Fruit fly (Drosophila melanogaster) whole organism, prepupa: ENCODE results near the gene CG11695.

Source experiments
- Blimp-1 ChIP-seq: fragments of 200-800 bp; sonication (Bioruptor generic); optimal IDR thresholded peaks from 3 replicates; lab custom pipeline; 2017; ENCODE audit warnings: missing biosample characterization, missing genetic modification characterization, mild to moderate bottlenecking, moderate library complexity, missing genetic modification reagents
- CG10631 ChIP-seq: fragments of 200-800 bp; sonication (Bioruptor generic); optimal IDR thresholded peaks from 2 replicates; lab custom pipeline; 2016; ENCODE audit warnings: missing biosample characterization, missing genetic modification characterization
- CG10669 ChIP-seq: fragments of 200-800 bp; sonication (Bioruptor generic); optimal IDR thresholded peaks from 3 replicates; lab custom pipeline; 2018; ENCODE audit warnings: missing biosample characterization, mild to moderate bottlenecking, missing genetic modification characterization, moderate library complexity
- CG11294 ChIP-seq: fragments of 200-800 bp; sonication (Bioruptor generic); IDR thresholded peaks from 2 replicates; pipeline ENCODE4 v1.3.6; 2022; ENCODE audit warnings: missing biosample characterization, missing genetic modification characterization
- CG11762 ChIP-seq: fragments of 200-800 bp; sonication (Bioruptor generic); optimal IDR thresholded peaks from 3 replicates; lab custom pipeline; 2016; ENCODE audit warnings: missing biosample characterization, missing genetic modification characterization; ENCODE audit not compliant: insufficient read depth
- CG11902 ChIP-seq: fragments of 200-800 bp; sonication (Bioruptor generic); optimal IDR thresholded peaks from 3 replicates; lab custom pipeline; 2016; ENCODE audit warnings: missing biosample characterization, missing genetic modification characterization
- CG15336 ChIP-seq: fragments of 200-800 bp; sonication (Bioruptor generic); IDR thresholded peaks from 2 replicates; pipeline ENCODE4 v1.3.6; 2022; ENCODE audit warnings: missing biosample characterization, missing genetic modification characterization
- CG1621 ChIP-seq: fragments of 200-800 bp; sonication (Bioruptor generic); optimal IDR thresholded peaks from 3 replicates; lab custom pipeline; 2018; ENCODE audit warnings: missing biosample characterization, mild to moderate bottlenecking, missing genetic modification characterization
- CG3032 ChIP-seq: fragments of 200-800 bp; optimal IDR thresholded peaks from 2 replicates; lab custom pipeline; 2019; ENCODE audit warnings: missing biosample characterization, mild to moderate bottlenecking, missing genetic modification characterization, moderate library complexity
- CG31627 ChIP-seq: fragments of 200-800 bp; sonication (Bioruptor generic); optimal IDR thresholded peaks from 3 replicates; lab custom pipeline; 2016; ENCODE audit warnings: missing biosample characterization, missing genetic modification characterization
- CG32006 ChIP-seq: fragments of 200-800 bp; sonication (Bioruptor generic); optimal IDR thresholded peaks from 3 replicates; lab custom pipeline; 2017; ENCODE audit warnings: missing biosample characterization, mild to moderate bottlenecking, missing genetic modification characterization
- CG34406 ChIP-seq: fragments of 200-800 bp; sonication (Bioruptor generic); optimal IDR thresholded peaks from 3 replicates; lab custom pipeline; 2016; ENCODE audit warnings: missing biosample characterization, missing genetic modification characterization
- CG3919 ChIP-seq: fragments of 200-800 bp; sonication (Bioruptor generic); optimal IDR thresholded peaks from 3 replicates; lab custom pipeline; 2016; ENCODE audit warnings: missing biosample characterization, missing genetic modification characterization
- CG4318 ChIP-seq: fragments of 200-800 bp; sonication (Bioruptor generic); optimal IDR thresholded peaks from 3 replicates; lab custom pipeline; 2017; ENCODE audit warnings: missing biosample characterization, mild to moderate bottlenecking, missing genetic modification characterization
- CG6163 ChIP-seq: fragments of 200-800 bp; sonication (Bioruptor generic); IDR thresholded peaks from 3 replicates; pipeline ENCODE4 v1.3.6; 2022; ENCODE audit warnings: missing biosample characterization, missing genetic modification characterization
- CG6276 ChIP-seq: fragments of 200-800 bp; sonication (Bioruptor generic); optimal IDR thresholded peaks from 2 replicates; lab custom pipeline; 2017; ENCODE audit warnings: missing biosample characterization, mild to moderate bottlenecking, missing genetic modification characterization
- CG6792 ChIP-seq: fragments of 200-800 bp; sonication (Bioruptor generic); optimal IDR thresholded peaks from 3 replicates; lab custom pipeline; 2016; ENCODE audit warnings: missing biosample characterization, missing genetic modification characterization
- CG6808 ChIP-seq: fragments of 200-800 bp; sonication (Bioruptor generic); optimal IDR thresholded peaks from 3 replicates; lab custom pipeline; 2017; ENCODE audit warnings: missing biosample characterization, missing genetic modification characterization, mild to moderate bottlenecking, moderate library complexity, missing genetic modification reagents
- CG6854 ChIP-seq: fragments of 200-800 bp; sonication (Bioruptor generic); optimal IDR thresholded peaks from 2 replicates; lab custom pipeline; 2017; ENCODE audit warnings: missing biosample characterization, mild to moderate bottlenecking, missing genetic modification characterization
- CG7368 ChIP-seq: fragments of 200-800 bp; sonication (Bioruptor generic); optimal IDR thresholded peaks from 3 replicates; lab custom pipeline; 2016; ENCODE audit warnings: missing biosample characterization, missing genetic modification characterization
- CG8119 ChIP-seq: fragments of 200-800 bp; sonication (Bioruptor generic); IDR thresholded peaks from 3 replicates; pipeline ENCODE4 v1.3.6; 2022; ENCODE audit warnings: missing biosample characterization, missing genetic modification characterization
- CG9139 ChIP-seq: fragments of 200-800 bp; sonication (Bioruptor generic); optimal IDR thresholded peaks from 3 replicates; lab custom pipeline; 2017; ENCODE audit warnings: missing biosample characterization, mild to moderate bottlenecking, missing genetic modification characterization
- Eip75B ChIP-seq: fragments of 200-800 bp; sonication (Bioruptor generic); optimal IDR thresholded peaks from 3 replicates; lab custom pipeline; 2016; ENCODE audit warnings: missing biosample characterization, missing genetic modification characterization
- Eip78C ChIP-seq: fragments of 200-800 bp; sonication (Bioruptor generic); peaks from one replicate; lab custom pipeline; 2016; ENCODE audit warnings: missing biosample characterization, missing genetic modification characterization
- Eip93F ChIP-seq: fragments of 200-800 bp; sonication (Bioruptor generic); optimal IDR thresholded peaks from 2 replicates; lab custom pipeline; 2016; ENCODE audit warnings: missing biosample characterization, mild to moderate bottlenecking, missing genetic modification characterization
- Ets21C ChIP-seq: fragments of 200-800 bp; sonication (Bioruptor generic); optimal IDR thresholded peaks from 3 replicates; lab custom pipeline; 2016; ENCODE audit warnings: missing biosample characterization, missing genetic modification characterization
- Ets96B ChIP-seq: fragments of 200-800 bp; optimal IDR thresholded peaks from 2 replicates; lab custom pipeline; 2019; ENCODE audit warnings: missing biosample characterization, mild to moderate bottlenecking, missing genetic modification characterization, moderate library complexity
- Gug ChIP-seq: fragments of 200-800 bp; sonication (Bioruptor generic); IDR thresholded peaks from 2 replicates; pipeline ENCODE4 v1.3.6; 2022; ENCODE audit warnings: missing biosample characterization, missing genetic modification characterization
- Hr38 ChIP-seq: sonication (Bioruptor generic); optimal IDR thresholded peaks from 2 replicates; lab custom pipeline; 2016; ENCODE audit warnings: missing biosample characterization, missing genetic modification characterization
- Hr39 ChIP-seq: fragments of 200-800 bp; sonication (Bioruptor generic); optimal IDR thresholded peaks from 2 replicates; lab custom pipeline; 2016; ENCODE audit warnings: missing biosample characterization, missing genetic modification characterization
- Hr4 ChIP-seq: fragments of 200-800 bp; sonication (Bioruptor generic); optimal IDR thresholded peaks from 3 replicates; lab custom pipeline; 2016; ENCODE audit warnings: missing biosample characterization, missing genetic modification characterization
- Lpt ChIP-seq: fragments of 200-800 bp; sonication (Bioruptor generic); optimal IDR thresholded peaks from 3 replicates; lab custom pipeline; 2016; ENCODE audit warnings: missing biosample characterization, missing genetic modification characterization
- Met ChIP-seq: fragments of 200-800 bp; sonication (Bioruptor generic); optimal IDR thresholded peaks from 3 replicates; lab custom pipeline; 2016; ENCODE audit warnings: missing biosample characterization, missing genetic modification characterization
- OdsH ChIP-seq: fragments of 200-800 bp; sonication (Bioruptor generic); optimal IDR thresholded peaks from 3 replicates; lab custom pipeline; 2016; ENCODE audit warnings: missing biosample characterization, missing genetic modification characterization
- Smox ChIP-seq: fragments of 200-800 bp; sonication (Bioruptor generic); optimal IDR thresholded peaks from 3 replicates; lab custom pipeline; 2016; ENCODE audit warnings: missing biosample characterization, missing genetic modification characterization
- Sox102F ChIP-seq: fragments of 200-800 bp; sonication (Bioruptor generic); optimal IDR thresholded peaks from 2 replicates; lab custom pipeline; 2016; ENCODE audit warnings: missing biosample characterization, mild to moderate bottlenecking, missing genetic modification characterization
- Sox14 ChIP-seq: fragments of 200-800 bp; sonication (Bioruptor generic); optimal IDR thresholded peaks from 3 replicates; lab custom pipeline; 2016; ENCODE audit warnings: missing biosample characterization, missing genetic modification characterization
- achi ChIP-seq: fragments of 200-800 bp; sonication (Bioruptor generic); optimal IDR thresholded peaks from 3 replicates; lab custom pipeline; 2016; ENCODE audit warnings: missing biosample characterization, missing genetic modification characterization
- cyc ChIP-seq: fragments of 200-800 bp; sonication (Bioruptor generic); optimal IDR thresholded peaks from 3 replicates; lab custom pipeline; 2016; ENCODE audit warnings: missing biosample characterization, missing genetic modification characterization
- dac ChIP-seq: fragments of 200-800 bp; sonication (Bioruptor generic); optimal IDR thresholded peaks from 2 replicates; lab custom pipeline; 2017; ENCODE audit warnings: missing biosample characterization, mild to moderate bottlenecking, missing genetic modification characterization
- eg ChIP-seq: fragments of 200-800 bp; sonication (Bioruptor generic); IDR thresholded peaks from 3 replicates; pipeline ENCODE4 v1.3.6; 2022; ENCODE audit warnings: missing biosample characterization, missing genetic modification characterization
- fd59A ChIP-seq: fragments of 200-800 bp; sonication (Bioruptor generic); optimal IDR thresholded peaks from 2 replicates; lab custom pipeline; 2017; ENCODE audit warnings: missing biosample characterization, mild to moderate bottlenecking, missing genetic modification characterization, missing genetic modification reagents
- fd85E ChIP-seq: fragments of 200-800 bp; sonication (Bioruptor generic); optimal IDR thresholded peaks from 3 replicates; lab custom pipeline; 2016; ENCODE audit warnings: missing biosample characterization, missing genetic modification characterization
- fkh ChIP-seq: fragments of 200-800 bp; sonication (Bioruptor generic); optimal IDR thresholded peaks from 3 replicates; lab custom pipeline; 2017; ENCODE audit warnings: missing biosample characterization, mild to moderate bottlenecking, missing genetic modification characterization, moderate library complexity
- lz ChIP-seq: fragments of 200-800 bp; sonication (Bioruptor generic); optimal IDR thresholded peaks from 3 replicates; lab custom pipeline; 2016; ENCODE audit warnings: missing biosample characterization, missing genetic modification characterization
- net ChIP-seq: fragments of 200-800 bp; sonication (Bioruptor generic); optimal IDR thresholded peaks from 3 replicates; lab custom pipeline; 2016; ENCODE audit warnings: missing biosample characterization, missing genetic modification characterization
- spab ChIP-seq: fragments of 200-800 bp; sonication (Bioruptor generic); optimal IDR thresholded peaks from 2 replicates; lab custom pipeline; 2017; ENCODE audit warnings: missing biosample characterization, mild to moderate bottlenecking, missing genetic modification characterization, missing genetic modification reagents
- ss ChIP-seq, 2 experiments: fragments of 200-800 bp; sonication (Bioruptor generic); optimal IDR thresholded peaks; 2 replicates in 1 of 2; 3 replicates in 1 of 2; lab custom pipeline; 2017 to 2018; ENCODE audit warnings: mild to moderate bottlenecking in 2 of 2, missing biosample characterization in 2 of 2, missing genetic modification characterization in 2 of 2, moderate library complexity in 1 of 2
- svp ChIP-seq: fragments of 200-800 bp; sonication (Bioruptor generic); peaks from one replicate; lab custom pipeline; 2016; ENCODE audit warnings: missing biosample characterization, missing genetic modification characterization
- topi ChIP-seq: fragments of 200-800 bp; sonication (Bioruptor generic); optimal IDR thresholded peaks from 3 replicates; lab custom pipeline; 2016; ENCODE audit warnings: missing biosample characterization, missing genetic modification characterization
- vri ChIP-seq: fragments of 200-800 bp; sonication (Bioruptor generic); optimal IDR thresholded peaks from 3 replicates; lab custom pipeline; 2016; ENCODE audit warnings: missing biosample characterization, mild to moderate bottlenecking, missing genetic modification characterization

CG11695 gene

dm6 chrX:11544110-11544950 lies 32.4 kb upstream of the CG11695 start:
- TF ChIP-seq eg (GFP tag; lab: Robert Waterston, UW) (peak; percentile 43; the same call in 1 of the 3 replicates), Lpt (GFP tag; lab: Kevin White, UChicago) (no peak), CG3032 (tag; lab: Kevin White, UChicago) (no peak), Hr4 (GFP tag; lab: Kevin White, UChicago) (peak; percentile 31), CG6163 (peak; percentile 49; the same call in 2 of the 3 replicates), CG11294 (no peak), Hr39 (no peak), CG9139 (GFP tag; lab: Kevin White, UChicago) (no peak), CG10631 (peak; percentile 61), CG6276 (GFP tag; lab: Kevin White, UChicago) (no peak), CG11902 (GFP tag; lab: Kevin White, UChicago) (no peak), Hr38 (GFP tag; lab: Kevin White, UChicago) (no peak), vri (GFP tag; lab: Kevin White, UChicago) (peak; percentile 60), fd85E (GFP tag; lab: Kevin White, UChicago) (no peak), Gug (GFP tag; lab: Robert Waterston, UW) (no peak), Sox14 (GFP tag; lab: Kevin White, UChicago) (no peak), net (GFP tag; lab: Kevin White, UChicago) (no peak), Eip93F (GFP tag; lab: Kevin White, UChicago) (no peak), CG31627 (GFP tag; lab: Kevin White, UChicago) (no peak), CG6808 (peak; percentile 11), Met (GFP tag; lab: Kevin White, UChicago) (peak; percentile 25), CG34406 (GFP tag; lab: Kevin White, UChicago) (no peak), dac (GFP tag; lab: Kevin White, UChicago) (no peak), Sox102F (GFP tag; lab: Kevin White, UChicago) (no peak), Ets96B (tag; lab: Kevin White, UChicago) (no peak), OdsH (no peak), Smox (no peak), svp (GFP tag; lab: Kevin White, UChicago) (peak; percentile 16), cyc (GFP tag; lab: Kevin White, UChicago) (no peak), CG1621 (no peak), achi (peak; percentile 40), CG7368 (no peak), ss (GFP tag; optimal IDR thresholded peaks at IDR 0.05; lab: Kevin White, UChicago) (peak in 1 of 2 experiments; percentile 38), CG32006 (GFP tag; lab: Kevin White, UChicago) (peak; percentile 60), Blimp-1 (GFP tag; lab: Kevin White, UChicago) (no peak), Eip75B (no peak), CG6854 (GFP tag; lab: Kevin White, UChicago) (peak; percentile 6), CG15336 (peak; percentile 65), CG6792 (GFP tag; lab: Kevin White, UChicago) (no peak), Eip78C (peak; percentile 75), fd59A (GFP tag; lab: Kevin White, UChicago) (no peak), spab (GFP tag; lab: Kevin White, UChicago) (no peak), CG8119 (GFP tag; lab: Robert Waterston, UW) (peak; percentile 57), CG3919 (GFP tag; lab: Kevin White, UChicago) (peak; percentile 20), CG10669 (no peak), CG11762 (GFP tag; lab: Kevin White, UChicago) (no peak), lz (GFP tag; lab: Kevin White, UChicago) (no peak), Ets21C (no peak), CG4318 (peak; percentile 27), topi (GFP tag; lab: Kevin White, UChicago) (no peak), fkh (GFP tag; lab: Kevin White, UChicago) (peak; percentile 51)
